Fruit fly (Drosophila melanogaster) Kc167 (cell line): ENCODE data around the gene Cals.

Experiments used
- h ChIP-seq: fragments of >200 bp; optimal IDR thresholded peaks from 3 replicates; lab custom pipeline; 2018; ENCODE audit warnings: missing external identifiers
- ttk ChIP-seq: sonication (Bioruptor generic); optimal IDR thresholded peaks from 2 replicates; lab custom pipeline; 2017; ENCODE audit warnings: missing external identifiers

dm6 chr4:1097608-1098262 is 25.4 kb downstream of the Cals start:
- TF ChIP-seq ttk (lab: Kevin White, UChicago) (no peak), h (no peak)
